Worm (Caenorhabditis elegans): ENCODE measurements around the gene D2062.13.
"Not testable (repeated sequence)": the region's sequence is repeated elsewhere in the genome, so short reads cannot be mapped to it uniquely, and the experiment has no call there.

The D2062.13 gene

DNA sequence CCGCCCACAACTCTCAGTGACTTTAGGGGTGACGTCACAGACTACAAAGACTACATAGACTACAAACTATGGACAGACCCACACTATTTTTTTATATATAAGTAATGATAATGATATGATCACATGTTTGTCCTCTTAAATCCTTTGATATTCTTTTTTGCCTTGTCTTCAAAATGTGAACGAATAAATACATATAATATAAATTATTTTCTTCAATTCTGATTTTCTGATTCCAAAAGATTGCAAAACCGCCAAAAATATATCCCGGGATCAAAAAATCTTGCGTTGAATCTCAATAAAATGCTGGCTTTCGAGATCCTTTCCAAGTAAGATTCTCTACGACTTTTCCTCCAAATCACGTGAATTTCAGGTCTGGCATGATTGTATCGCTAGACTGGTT, 12.2 kb upstream of the D2062.13 start, which contains the start of gene F33H12.1:
F33H12.1 (plus strand) TSS at position 301 of the 400 bp plus-strand sequence.
- not testable (repeated sequence) for TF ChIP-seq lin-15B (tag; optimal IDR thresholded peaks at IDR 0.05); lir-3 (tag; optimal IDR thresholded peaks at IDR 0.05; ENCODE audit: poor library complexity); egl-13 (tag; optimal IDR thresholded peaks at IDR 0.05)

DNA sequence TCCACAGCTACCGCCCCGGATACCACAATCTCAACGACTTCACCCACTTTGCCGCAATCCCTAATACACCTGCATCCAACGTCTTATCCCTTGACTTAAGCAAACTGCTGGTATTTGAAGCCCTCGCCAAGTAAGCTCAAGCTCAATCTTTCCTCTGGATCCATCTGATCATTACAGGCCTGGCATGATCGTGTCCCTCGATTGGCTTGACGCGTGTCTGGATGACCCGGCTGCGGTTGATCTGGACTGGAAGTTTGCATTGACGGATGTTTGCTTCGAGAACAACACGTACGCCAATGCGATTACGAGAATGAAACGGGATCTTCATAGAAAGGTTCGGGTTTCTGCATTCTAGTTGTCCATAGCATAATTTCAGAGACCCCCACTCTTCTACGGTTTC, 11.4 kb upstream of the D2062.13 start:
- no peak for TF ChIP-seq mep-1 (tag; optimal IDR thresholded peaks at IDR 0.05)
- TF ChIP-seq swsn-7 (tag; optimal IDR thresholded peaks at IDR 0.05), result no peak
- no peak for TF ChIP-seq F16B12.6 (tag; optimal IDR thresholded peaks at IDR 0.05)
- no peak for TF ChIP-seq unc-62 (GFP tag; optimal IDR thresholded peaks at IDR 0.05)

DNA sequence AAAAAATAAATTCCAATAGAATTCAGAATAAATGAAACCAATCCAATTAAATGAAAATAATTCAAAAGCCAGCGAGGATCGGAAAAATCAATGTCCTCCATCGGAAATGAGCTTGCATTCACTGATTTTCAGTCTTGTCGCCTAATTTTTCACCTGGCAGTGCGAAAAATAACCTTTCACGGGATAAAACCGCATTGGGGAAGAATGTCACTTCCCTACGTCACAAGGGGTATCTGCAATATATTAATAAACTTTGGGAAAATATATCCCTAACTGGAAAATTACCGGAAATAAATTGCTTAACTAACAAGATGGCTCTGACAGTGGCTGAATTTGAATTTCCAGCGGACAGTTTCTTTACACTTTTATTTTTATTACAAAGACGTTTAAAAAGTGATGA, 7.1 kb upstream of the D2062.13 start, which contains the start of gene sri-77:
sri-77 (minus strand) TSS at position 101 of the 400 bp plus-strand sequence.
- TF ChIP-seq zag-1 (tag; optimal IDR thresholded peaks at IDR 0.05), result no peak
- TF ChIP-seq efl-1 (optimal IDR thresholded peaks at IDR 0.05), result no peak
- peak in 1 of 2 experiments; percentile 8 for TF ChIP-seq efl-1 (GFP tag; optimal IDR thresholded peaks at IDR 0.05 in 1 of 2)

DNA sequence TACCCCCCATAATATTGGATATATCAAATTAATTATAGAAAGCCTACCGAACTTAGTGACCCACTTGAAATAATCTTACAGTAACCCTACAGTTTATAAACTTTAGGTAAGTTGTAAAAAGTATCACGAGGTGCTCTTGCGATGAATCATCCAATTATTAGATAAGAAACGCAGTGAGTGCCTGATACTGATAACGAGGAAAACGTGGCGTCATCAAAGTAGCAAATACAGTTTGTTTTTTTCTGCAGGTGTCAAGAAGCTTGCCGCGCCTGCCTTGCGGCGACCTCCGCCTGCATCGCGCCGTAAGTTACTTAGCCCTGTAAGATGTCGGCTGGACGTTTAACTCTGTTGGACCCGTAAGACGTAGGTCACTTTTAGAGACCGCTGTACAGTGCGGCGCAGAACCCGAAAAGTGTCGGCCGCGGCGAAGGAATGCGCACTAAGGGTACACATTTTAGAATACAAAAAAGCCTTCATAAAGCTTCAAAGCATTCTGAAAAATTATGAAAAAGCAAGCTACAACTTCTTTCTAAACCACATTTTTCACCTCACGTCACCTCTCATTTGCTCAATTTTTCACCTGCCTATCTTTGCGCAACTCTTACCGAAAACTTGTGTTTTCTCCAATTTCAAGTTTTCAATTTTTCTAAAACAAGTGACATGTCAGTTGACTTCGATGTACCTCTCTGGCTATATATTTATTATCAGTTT, 2.0 kb upstream of the D2062.13 start, which contains the start of gene sri-38:
sri-38 (plus strand) TSS at position 661 of the 711 bp plus-strand sequence.
- TF ChIP-seq jun-1 (tag; optimal IDR thresholded peaks at IDR 0.05), result peak; percentile 53
- TF ChIP-seq elt-2 (tag; optimal IDR thresholded peaks at IDR 0.05), result peak; percentile 98
- no peak for TF ChIP-seq ceh-63 (GFP tag; optimal IDR thresholded peaks at IDR 0.05)

DNA sequence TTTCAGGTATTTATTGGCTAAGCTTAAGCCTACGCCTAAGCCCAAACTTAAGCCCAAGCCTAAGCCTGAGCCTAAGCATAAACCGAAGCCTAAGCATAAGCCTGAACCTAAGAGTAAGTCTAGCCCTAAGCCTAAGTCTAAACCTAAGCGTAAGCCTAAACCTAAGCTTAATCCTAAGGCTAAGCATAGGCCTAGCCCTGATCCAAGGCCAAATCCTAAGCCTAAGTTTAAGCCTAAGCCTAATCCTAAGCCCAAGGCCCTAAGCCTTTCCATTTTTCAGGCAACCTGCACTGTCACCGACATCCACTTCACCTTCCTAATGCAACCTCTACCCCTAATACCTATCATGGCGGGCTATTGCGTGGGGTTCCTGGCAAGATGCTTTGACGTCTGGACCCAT, 1.4 kb upstream of the D2062.13 start:
- TF ChIP-seq elt-3 (tag; optimal IDR thresholded peaks at IDR 0.05) (no peak), elt-2 (tag; optimal IDR thresholded peaks at IDR 0.05) (no peak), nhr-77 (tag; optimal IDR thresholded peaks at IDR 0.05) (no peak), nhr-237 (tag; optimal IDR thresholded peaks at IDR 0.05) (no peak), skn-1 (tag; optimal IDR thresholded peaks at IDR 0.05) (no peak), ets-5 (GFP tag; IDR thresholded peaks at IDR 0.05) (no peak), hlh-4 (tag; optimal IDR thresholded peaks at IDR 0.05) (no peak), nhr-28 (tag; optimal IDR thresholded peaks at IDR 0.05) (no peak), egl-13 (tag; optimal IDR thresholded peaks at IDR 0.05) (no peak), dpl-1 (GFP tag; optimal IDR thresholded peaks at IDR 0.05) (no peak), ceh-90 (tag; optimal IDR thresholded peaks at IDR 0.05) (no peak), lin-14 (GFP tag; optimal IDR thresholded peaks at IDR 0.05) (no peak), efl-3 (GFP tag; optimal IDR thresholded peaks at IDR 0.05) (no peak), nhr-90 (tag; optimal IDR thresholded peaks at IDR 0.05; ENCODE audit: poor library complexity) (no peak), sup-37 (GFP tag; optimal IDR thresholded peaks at IDR 0.05) (no peak), ztf-11 (tag; optimal IDR thresholded peaks at IDR 0.05) (no peak), zip-4 (GFP tag; optimal IDR thresholded peaks at IDR 0.05) (no peak)

DNA sequence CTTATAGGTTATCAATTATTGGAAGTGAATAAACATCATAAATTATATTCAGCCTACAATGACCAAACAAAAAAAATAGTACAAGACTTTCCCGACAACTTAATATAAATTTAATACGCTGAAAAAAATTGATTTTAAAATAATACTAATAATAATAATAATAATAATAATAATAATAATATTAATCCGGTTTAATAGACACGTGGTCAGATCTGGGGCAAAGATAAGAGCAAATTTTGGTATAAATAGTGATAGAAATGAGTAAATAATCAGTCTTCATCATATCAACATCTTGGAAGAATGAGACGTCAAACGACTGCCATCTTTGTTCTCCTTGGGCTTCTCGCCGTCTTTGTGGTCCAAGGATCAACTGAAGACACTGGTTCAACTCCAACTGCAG, 4.3 kb downstream of the D2062.13 start, which contains the start of gene msrp-5:
msrp-5 (plus strand) TSS at position 301 of the 400 bp plus-strand sequence.
- not testable (repeated sequence) for TF ChIP-seq aly-2 (tag; optimal IDR thresholded peaks at IDR 0.05); nhr-77 (tag; optimal IDR thresholded peaks at IDR 0.05); alr-1 (tag; optimal IDR thresholded peaks at IDR 0.05; ENCODE audit: borderline replicate concordance)
